Worm (Caenorhabditis elegans) whole organism, young adult: ENCODE measurements around the gene wdr-46.
A peak's percentile ranks its signal among the peaks of the same experiment; 100 is the strongest.

Experiments used
- B0019.2 ChIP-seq: fragments of 200-800 bp; sonication (Bioruptor generic); conservative IDR thresholded peaks from 2 replicates; pipeline ENCODE4 v1.3.6; 2022; ENCODE audit warnings: missing genetic modification reagents, missing genetic modification characterization, missing compliant biosample characterization
- F49E8.2 ChIP-seq: sonication (generic microtip); optimal IDR thresholded peaks from 3 replicates; lab custom pipeline; 2017; ENCODE audit warnings: missing genetic modification characterization, mild to moderate bottlenecking, missing compliant biosample characterization, antibody characterized with exemption, moderate library complexity; ENCODE audit not compliant: insufficient read depth
- F52B5.7 ChIP-seq: sonication (generic microtip); optimal IDR thresholded peaks from 2 replicates; lab custom pipeline; 2016; ENCODE audit warnings: mild to moderate bottlenecking, missing genetic modification characterization, missing compliant biosample characterization
- attf-6 ChIP-seq: fragments of 200-800 bp; sonication (Bioruptor generic); IDR thresholded peaks from 2 replicates; pipeline ENCODE4 v1.3.6; 2022; ENCODE audit warnings: missing genetic modification reagents, missing genetic modification characterization, missing compliant biosample characterization
- ccch-3 ChIP-seq: fragments of 200-800 bp; sonication (Bioruptor generic); optimal IDR thresholded peaks from 2 replicates; lab custom pipeline; 2018; ENCODE audit warnings: mild to moderate bottlenecking, missing genetic modification characterization, missing compliant biosample characterization
- ceh-40 ChIP-seq: fragments of 200-800 bp; sonication (Bioruptor generic); IDR thresholded peaks from 2 replicates; pipeline ENCODE4 v1.3.6; 2022; ENCODE audit warnings: missing genetic modification characterization, missing compliant biosample characterization
- egl-18 ChIP-seq: fragments of 200-800 bp; sonication (Bioruptor generic); IDR thresholded peaks from 2 replicates; pipeline ENCODE4 v1.3.6; 2022; ENCODE audit warnings: missing genetic modification reagents, missing genetic modification characterization, missing compliant biosample characterization
- egl-44 ChIP-seq: fragments of 200-800 bp; sonication (Bioruptor generic); IDR thresholded peaks from 2 replicates; pipeline ENCODE4 v1.3.6; 2022; ENCODE audit warnings: missing genetic modification reagents, missing genetic modification characterization, missing compliant biosample characterization
- hmg-20 ChIP-seq: fragments of 200-800 bp; sonication (Bioruptor generic); IDR thresholded peaks from 2 replicates; pipeline ENCODE4 v1.3.6; 2022; ENCODE audit warnings: missing genetic modification reagents, missing genetic modification characterization, missing compliant biosample characterization
- lin-40 ChIP-seq: sonication (generic microtip); optimal IDR thresholded peaks from 2 replicates; lab custom pipeline; 2016; ENCODE audit warnings: missing genetic modification characterization, mild to moderate bottlenecking, missing compliant biosample characterization, missing genotype, missing genetic modification reagents
- nfya-1 ChIP-seq: sonication (generic microtip); optimal IDR thresholded peaks from 2 replicates; lab custom pipeline; 2017; ENCODE audit warnings: antibody characterized with exemption, missing compliant biosample characterization, missing genetic modification characterization, borderline replicate concordance; ENCODE audit not compliant: insufficient read depth
- pha-4 ChIP-seq: fragments of 150-350 bp; sonication (generic microtip); optimal IDR thresholded peaks from 2 replicates; lab custom pipeline; 2014; ENCODE audit warnings: missing biosample characterization, missing genetic modification reagents, missing genetic modification characterization
- unc-62 ChIP-seq: fragments of 150-350 bp; optimal IDR thresholded peaks from 2 replicates; lab custom pipeline; 2014; ENCODE audit warnings: missing biosample characterization, missing genetic modification reagents, missing genetic modification characterization
- ztf-26 ChIP-seq: sonication (generic microtip); optimal IDR thresholded peaks from 2 replicates; lab custom pipeline; 2017; ENCODE audit warnings: missing genetic modification characterization, missing compliant biosample characterization

ce11 chrIV:12404137-12404536, 32.1 kb downstream of the wdr-46 start, which contains the start of gene gex-3:
- no peak for TF ChIP-seq pha-4 (tag; lab: Kevin White, UChicago)
- TF ChIP-seq ztf-26 (tag; lab: Kevin White, UChicago), result no peak
- TF ChIP-seq B0019.2, result no peak
- no peak for TF ChIP-seq hmg-20
- no peak for TF ChIP-seq ceh-40 (GFP tag; lab: Robert Waterston, UW)
- no peak for TF ChIP-seq egl-44
- no peak for TF ChIP-seq attf-6 (GFP tag; lab: Robert Waterston, UW)
- no peak for TF ChIP-seq ccch-3 (GFP tag; lab: Kevin White, UChicago)
- TF ChIP-seq unc-62, result no peak
- TF ChIP-seq F52B5.7 (tag; lab: Kevin White, UChicago), result no peak
- TF ChIP-seq F49E8.2 (tag; lab: Kevin White, UChicago), result peak; percentile 31
- TF ChIP-seq lin-40 (tag; lab: Kevin White, UChicago), result peak; percentile 42
- TF ChIP-seq nfya-1, result no peak
- TF ChIP-seq egl-18, result no peak
